Worm (Caenorhabditis elegans): ENCODE results near the gene cyn-1.

- TF ChIP-seq unc-62 (GFP tag; optimal IDR thresholded peaks at IDR 0.05) (no peak), nhr-12 (tag; optimal IDR thresholded peaks at IDR 0.05) (no peak), snpc-4 (tag; optimal IDR thresholded peaks at IDR 0.05) (no peak), aly-2 (tag; optimal IDR thresholded peaks at IDR 0.05) (no peak), nhr-77 (tag; optimal IDR thresholded peaks at IDR 0.05) (no peak), irx-1 (tag; optimal IDR thresholded peaks at IDR 0.05) (no peak), lsy-2 (tag; optimal IDR thresholded peaks at IDR 0.05) (no peak), lin-14 (GFP tag; optimal IDR thresholded peaks at IDR 0.05) (no peak), ces-1 (GFP tag; optimal IDR thresholded peaks at IDR 0.05) (no peak), efl-3 (GFP tag; optimal IDR thresholded peaks at IDR 0.05) (no peak), dsc-1 (tag; optimal IDR thresholded peaks at IDR 0.05) (no peak)
These were observed 19.2 kb upstream of the cyn-1 start, which contains the start of gene srm-6 for ce11 chrV:14336655-14337054.

Data from whole organism, L1 larva.